Worm (Caenorhabditis elegans) whole organism, late embryonic: Measurements from ENCODE around the gene cee-1.

Experiments used
- C08G9.2 ChIP-seq: sonication (generic microtip); optimal IDR thresholded peaks from 2 replicates; lab custom pipeline; 2016; ENCODE audit warnings: mild to moderate bottlenecking, missing genetic modification characterization, moderate library complexity, missing compliant biosample characterization
- C38D4.7 ChIP-seq: fragments of 200-800 bp; sonication (Bioruptor generic); optimal IDR thresholded peaks from 2 replicates; lab custom pipeline; 2018; ENCODE audit warnings: mild to moderate bottlenecking, missing genetic modification characterization, moderate library complexity, missing compliant biosample characterization
- F13H6.1 ChIP-seq: sonication (generic microtip); optimal IDR thresholded peaks from 2 replicates; lab custom pipeline; 2016; ENCODE audit warnings: missing genetic modification characterization, missing compliant biosample characterization
- K02D7.2 ChIP-seq: sonication (generic microtip); optimal IDR thresholded peaks from 2 replicates; lab custom pipeline; 2017; ENCODE audit warnings: mild to moderate bottlenecking, missing genetic modification characterization, missing compliant biosample characterization
- T23F11.4 ChIP-seq: fragments of 200-800 bp; sonication (Bioruptor generic); optimal IDR thresholded peaks from 2 replicates; lab custom pipeline; 2018; ENCODE audit warnings: mild to moderate bottlenecking, missing genetic modification characterization, missing compliant biosample characterization
- ama-1 ChIP-seq: fragments of 150-350 bp; optimal IDR thresholded peaks from 2 replicates; lab custom pipeline; 2014
- ceh-14 ChIP-seq: sonication (generic microtip); optimal IDR thresholded peaks from 2 replicates; lab custom pipeline; 2016; ENCODE audit warnings: missing genotype, missing genetic modification characterization, missing compliant biosample characterization
- ceh-18 ChIP-seq: sonication (generic microtip); optimal IDR thresholded peaks from 2 replicates; lab custom pipeline; 2016; ENCODE audit warnings: missing genetic modification characterization, missing compliant biosample characterization
- ceh-19 ChIP-seq: fragments of 200-800 bp; sonication (Bioruptor generic); optimal IDR thresholded peaks from 2 replicates; lab custom pipeline; 2018; ENCODE audit warnings: mild to moderate bottlenecking, missing genetic modification characterization, missing compliant biosample characterization
- ceh-2 ChIP-seq: sonication (generic microtip); optimal IDR thresholded peaks from 2 replicates; lab custom pipeline; 2016; ENCODE audit warnings: missing genotype, missing genetic modification characterization, missing compliant biosample characterization
- ceh-24 ChIP-seq: sonication (generic microtip); optimal IDR thresholded peaks from 2 replicates; lab custom pipeline; 2016; ENCODE audit warnings: mild to moderate bottlenecking, missing genetic modification characterization, missing compliant biosample characterization
- ceh-31 ChIP-seq: sonication (generic microtip); optimal IDR thresholded peaks from 2 replicates; lab custom pipeline; 2016; ENCODE audit warnings: missing genetic modification characterization, missing compliant biosample characterization
- ceh-34 ChIP-seq: sonication (generic microtip); optimal IDR thresholded peaks from 2 replicates; lab custom pipeline; 2016; ENCODE audit warnings: mild to moderate bottlenecking, missing genetic modification characterization, missing compliant biosample characterization
- ceh-6 ChIP-seq: fragments of 200-800 bp; sonication (Bioruptor generic); optimal IDR thresholded peaks from 2 replicates; lab custom pipeline; 2018; ENCODE audit warnings: mild to moderate bottlenecking, missing genetic modification characterization, missing compliant biosample characterization
- dmd-4 ChIP-seq: sonication (generic microtip); optimal IDR thresholded peaks from 2 replicates; lab custom pipeline; 2016; ENCODE audit warnings: borderline replicate concordance, missing genetic modification characterization, missing compliant biosample characterization
- elt-4 ChIP-seq: sonication (generic microtip); optimal IDR thresholded peaks from 2 replicates; lab custom pipeline; 2016; ENCODE audit warnings: missing genetic modification characterization, missing compliant biosample characterization
- ets-4 ChIP-seq: sonication (generic microtip); optimal IDR thresholded peaks from 2 replicates; lab custom pipeline; 2016; ENCODE audit warnings: missing genetic modification characterization, missing compliant biosample characterization
- eyg-1 ChIP-seq: sonication (generic microtip); optimal IDR thresholded peaks from 2 replicates; lab custom pipeline; 2016; ENCODE audit warnings: missing genotype, missing genetic modification characterization, missing compliant biosample characterization
- fax-1 ChIP-seq: sonication (generic microtip); optimal IDR thresholded peaks from 2 replicates; lab custom pipeline; 2016; ENCODE audit warnings: missing genotype, missing genetic modification characterization, missing compliant biosample characterization
- hlh-13 ChIP-seq: fragments of 200-800 bp; sonication (Bioruptor generic); optimal IDR thresholded peaks from 2 replicates; lab custom pipeline; 2018; ENCODE audit warnings: mild to moderate bottlenecking, missing genetic modification characterization, missing compliant biosample characterization
- hlh-30 ChIP-seq: sonication (generic microtip); optimal IDR thresholded peaks from 2 replicates; lab custom pipeline; 2017; ENCODE audit warnings: antibody characterized with exemption, missing genetic modification characterization, missing compliant biosample characterization; ENCODE audit not compliant: insufficient read depth
- hlh-6 ChIP-seq: sonication (generic microtip); optimal IDR thresholded peaks from 2 replicates; lab custom pipeline; 2016; ENCODE audit warnings: missing genotype, missing genetic modification characterization, missing compliant biosample characterization
- hlh-8 ChIP-seq: sonication (generic microtip); optimal IDR thresholded peaks from 2 replicates; lab custom pipeline; 2016; ENCODE audit warnings: missing genotype, missing genetic modification characterization, missing compliant biosample characterization
- lin-11 ChIP-seq: fragments of 200-800 bp; sonication (Bioruptor generic); optimal IDR thresholded peaks from 2 replicates; lab custom pipeline; 2018; ENCODE audit warnings: mild to moderate bottlenecking, missing genetic modification characterization, missing compliant biosample characterization
- mec-3 ChIP-seq: sonication (generic microtip); optimal IDR thresholded peaks from 2 replicates; lab custom pipeline; 2016; ENCODE audit warnings: borderline replicate concordance, missing genetic modification characterization, missing compliant biosample characterization
- nfya-1 ChIP-seq: sonication (generic microtip); optimal IDR thresholded peaks from 2 replicates; lab custom pipeline; 2017; ENCODE audit warnings: missing genetic modification characterization, mild to moderate bottlenecking, missing compliant biosample characterization, antibody characterized with exemption, moderate library complexity
- nhr-232 ChIP-seq: sonication (generic microtip); optimal IDR thresholded peaks from 2 replicates; lab custom pipeline; 2016; ENCODE audit warnings: missing genetic modification characterization, missing compliant biosample characterization
- pha-2 ChIP-seq: sonication (generic microtip); optimal IDR thresholded peaks from 2 replicates; lab custom pipeline; 2017; ENCODE audit warnings: mild to moderate bottlenecking, missing genetic modification characterization, missing compliant biosample characterization
- pqm-1 ChIP-seq: sonication (generic microtip); optimal IDR thresholded peaks from 2 replicates; lab custom pipeline; 2016; ENCODE audit warnings: missing genetic modification characterization, missing compliant biosample characterization
- pros-1 ChIP-seq: fragments of 150-350 bp; optimal IDR thresholded peaks from 2 replicates; lab custom pipeline; 2014; ENCODE audit warnings: missing biosample characterization, missing genetic modification reagents, missing genetic modification characterization
- ref-2 ChIP-seq: sonication (generic microtip); optimal IDR thresholded peaks from 2 replicates; lab custom pipeline; 2016; ENCODE audit warnings: missing genetic modification characterization, missing compliant biosample characterization
- rnt-1 ChIP-seq: sonication (generic microtip); optimal IDR thresholded peaks from 2 replicates; lab custom pipeline; 2016; ENCODE audit warnings: missing genetic modification characterization, missing compliant biosample characterization
- sdc-2 ChIP-seq: sonication (generic microtip); optimal IDR thresholded peaks from 2 replicates; lab custom pipeline; 2016; ENCODE audit warnings: missing genotype, missing genetic modification characterization, missing compliant biosample characterization
- sox-4 ChIP-seq: sonication (generic microtip); optimal IDR thresholded peaks from 2 replicates; lab custom pipeline; 2017; ENCODE audit warnings: mild to moderate bottlenecking, missing genetic modification characterization, inconsistent platforms, missing compliant biosample characterization
- syd-9 ChIP-seq: sonication (generic microtip); optimal IDR thresholded peaks from 2 replicates; lab custom pipeline; 2016; ENCODE audit warnings: mild to moderate bottlenecking, missing genetic modification characterization, moderate library complexity, missing compliant biosample characterization
- tbx-2 ChIP-seq: sonication (generic microtip); optimal IDR thresholded peaks from 2 replicates; lab custom pipeline; 2016; ENCODE audit warnings: missing genetic modification characterization, missing compliant biosample characterization
- tbx-7 ChIP-seq: sonication (generic microtip); optimal IDR thresholded peaks from 2 replicates; lab custom pipeline; 2016; ENCODE audit warnings: missing genotype, missing genetic modification characterization, missing compliant biosample characterization
- ttx-3 ChIP-seq: sonication (generic microtip); optimal IDR thresholded peaks from 2 replicates; lab custom pipeline; 2016; ENCODE audit warnings: missing genetic modification reagents, missing genetic modification characterization, missing compliant biosample characterization
- unc-3 ChIP-seq, 2 experiments: fragments of 200-800 bp in 1 of 2; sonication (Bioruptor generic) in 1 of 2; sonication (generic microtip) in 1 of 2; conservative IDR thresholded peaks in 1 of 2; optimal IDR thresholded peaks in 1 of 2; 2 replicates each; pipeline versions ENCODE4 v1.3.6 to Lab custom; 2016 to 2022; ENCODE audit warnings: missing compliant biosample characterization in 2 of 2, missing genetic modification characterization in 2 of 2, missing genetic modification reagents in 1 of 2
- unc-42 ChIP-seq: sonication (generic microtip); optimal IDR thresholded peaks from 2 replicates; lab custom pipeline; 2016; ENCODE audit warnings: missing genotype, missing genetic modification characterization, missing compliant biosample characterization
- unc-86 ChIP-seq: sonication (generic microtip); optimal IDR thresholded peaks from 2 replicates; lab custom pipeline; 2016; ENCODE audit warnings: missing genetic modification characterization, missing compliant biosample characterization
- zip-5 ChIP-seq: sonication (generic microtip); optimal IDR thresholded peaks from 2 replicates; lab custom pipeline; 2016; ENCODE audit warnings: missing genetic modification characterization, missing compliant biosample characterization

The cee-1 gene

DNA sequence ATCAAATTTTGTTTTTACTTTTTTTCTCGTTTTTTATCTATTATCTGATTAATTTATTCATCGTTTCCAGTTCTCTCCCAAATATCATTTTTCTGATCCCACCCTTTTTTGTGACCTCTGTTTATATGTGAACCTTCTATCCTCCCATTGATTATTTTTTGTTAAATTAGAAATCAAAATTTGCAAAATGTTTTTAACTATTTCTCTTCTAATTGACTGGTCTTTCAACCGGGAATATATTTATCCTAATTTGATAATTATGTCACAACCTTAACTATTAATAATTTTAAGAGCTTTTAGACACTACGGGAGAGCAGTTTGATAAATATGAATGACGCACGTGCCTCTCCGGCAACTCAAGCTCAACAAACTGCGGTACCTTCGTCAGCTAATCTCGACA lies 31.7 kb downstream of the cee-1 start, which contains the start of gene ntl-9:
Gene ntl-9 (plus strand): TSS at position 301 of the 400 bp plus-strand sequence.
- no peak for TF ChIP-seq hlh-13 (GFP tag; lab: Kevin White, UChicago)
- TF ChIP-seq C08G9.2 (tag; lab: Kevin White, UChicago) = no peak
- TF ChIP-seq nhr-232 = no peak
- TF ChIP-seq unc-3 (GFP tag; conservative IDR thresholded peaks at IDR 0.05; lab: Robert Waterston, UW) = no peak
- TF ChIP-seq unc-3 (tag; optimal IDR thresholded peaks at IDR 0.05; lab: Kevin White, UChicago) = no peak
- no peak for TF ChIP-seq sdc-2 (tag; lab: Kevin White, UChicago)

DNA sequence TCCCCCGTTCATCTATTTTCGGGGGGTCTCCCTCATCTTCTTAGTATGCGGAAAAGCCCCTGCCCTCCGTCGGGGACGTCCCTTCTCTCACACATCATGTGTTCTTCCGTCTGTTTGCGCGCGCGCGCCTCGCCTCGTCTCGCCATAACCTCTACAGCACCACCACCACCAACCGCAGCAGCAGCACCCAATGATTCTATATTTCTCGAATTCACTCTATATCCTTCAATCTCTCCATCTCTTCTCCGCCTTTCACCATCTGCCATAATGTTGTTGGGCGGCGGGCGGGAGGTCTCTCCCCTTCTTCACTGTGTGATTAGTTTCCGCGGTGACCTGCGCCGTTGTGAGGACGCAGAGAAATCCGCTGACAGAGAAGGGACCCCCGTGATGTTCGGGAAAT lies 34.9 kb downstream of the cee-1 start:
- no peak for TF ChIP-seq zip-5
- peak; percentile 84 for TF ChIP-seq ceh-34
- TF ChIP-seq pha-2 (tag; lab: Kevin White, UChicago) = peak; percentile 10
- peak; percentile 2 for TF ChIP-seq ceh-6
- peak; percentile 24 for TF ChIP-seq ceh-18 (tag; lab: Kevin White, UChicago)
- peak; percentile 84 for TF ChIP-seq ceh-19 (GFP tag; lab: Kevin White, UChicago)
- TF ChIP-seq F13H6.1 (tag; lab: Kevin White, UChicago) = peak; percentile 33
- peak; percentile 18 for TF ChIP-seq C38D4.7 (GFP tag; lab: Kevin White, UChicago)
- TF ChIP-seq sox-4 (tag; lab: Kevin White, UChicago) = peak; percentile 6
- TF ChIP-seq ets-4 (tag; lab: Kevin White, UChicago) = peak; percentile 19
- no peak for TF ChIP-seq ama-1 (lab: Kevin White, UChicago)
- TF ChIP-seq pqm-1 (tag; lab: Kevin White, UChicago) = no peak
- TF ChIP-seq elt-4 (tag; lab: Kevin White, UChicago) = no peak
- peak; percentile 37 for TF ChIP-seq K02D7.2 (tag; lab: Kevin White, UChicago)
- TF ChIP-seq ceh-14 (tag; lab: Kevin White, UChicago) = peak; percentile 66
- TF ChIP-seq hlh-8 (tag; lab: Kevin White, UChicago) = peak; percentile 76
- peak; percentile 29 for TF ChIP-seq unc-86
- peak; percentile 42 for TF ChIP-seq syd-9
- peak; percentile 51 for TF ChIP-seq mec-3
- TF ChIP-seq T23F11.4 (GFP tag; lab: Kevin White, UChicago) = peak; percentile 32
- TF ChIP-seq rnt-1 (tag; lab: Kevin White, UChicago) = peak; percentile 85
- peak; percentile 77 for TF ChIP-seq hlh-30
- TF ChIP-seq ceh-24 = no peak
- peak; percentile 60 for TF ChIP-seq C08G9.2 (tag; lab: Kevin White, UChicago)
- peak; percentile 86 for TF ChIP-seq tbx-2 (tag; lab: Kevin White, UChicago)
- TF ChIP-seq dmd-4 (tag; lab: Kevin White, UChicago) = peak; percentile 71
- peak; percentile 75 for TF ChIP-seq hlh-6 (tag; lab: Kevin White, UChicago)
- no peak for TF ChIP-seq lin-11 (tag; lab: Kevin White, UChicago)
- peak; percentile 30 for TF ChIP-seq eyg-1 (tag; lab: Kevin White, UChicago)
- TF ChIP-seq tbx-7 (tag; lab: Kevin White, UChicago) = no peak
- peak; percentile 9 for TF ChIP-seq nhr-232
- peak; percentile 55 for TF ChIP-seq sdc-2 (tag; lab: Kevin White, UChicago)
- TF ChIP-seq unc-42 (tag; lab: Kevin White, UChicago) = peak; percentile 65
- TF ChIP-seq ceh-31 (tag; lab: Kevin White, UChicago) = peak; percentile 84
- TF ChIP-seq ref-2 = peak; percentile 80
- TF ChIP-seq pros-1 (tag; lab: Kevin White, UChicago) = peak; percentile 47
- peak; percentile 46 for TF ChIP-seq ceh-2 (tag; lab: Kevin White, UChicago)
- TF ChIP-seq ttx-3 (tag; lab: Kevin White, UChicago) = no peak
- TF ChIP-seq nfya-1 (tag; lab: Kevin White, UChicago) = peak; percentile 73
- peak; percentile 52 for TF ChIP-seq fax-1 (tag; lab: Kevin White, UChicago)
